Worm (Caenorhabditis elegans) whole organism, L3 larva: ENCODE measurements around the gene C52B9.4.

Source experiments
- ZK546.5 ChIP-seq: sonication (generic microtip); optimal IDR thresholded peaks from 2 replicates; lab custom pipeline; 2017; ENCODE audit warnings: missing biosample characterization, missing genetic modification characterization
- ceh-16 ChIP-seq: sonication (generic microtip); optimal IDR thresholded peaks from 2 replicates; lab custom pipeline; 2017; ENCODE audit warnings: missing biosample characterization, missing genetic modification characterization
- fos-1 ChIP-seq: fragments of 150-350 bp; optimal IDR thresholded peaks from 2 replicates; lab custom pipeline; 2014; ENCODE audit warnings: missing biosample characterization, missing genetic modification characterization
- nhr-23 ChIP-seq: fragments of 150-350 bp; optimal IDR thresholded peaks from 2 replicates; lab custom pipeline; 2014; ENCODE audit warnings: missing biosample characterization, missing genetic modification reagents, missing genetic modification characterization
- nhr-28 ChIP-seq: fragments of 150-350 bp; optimal IDR thresholded peaks from 2 replicates; lab custom pipeline; 2014; ENCODE audit warnings: missing biosample characterization, missing genetic modification characterization
- ztf-11 ChIP-seq: fragments of 150-350 bp; optimal IDR thresholded peaks from 2 replicates; lab custom pipeline; 2014; ENCODE audit warnings: missing biosample characterization, missing genetic modification characterization

- TF ChIP-seq fos-1 (tag; lab: Kevin White, UChicago) (no peak), nhr-28 (no peak), ztf-11 (no peak), ZK546.5 (tag; lab: Kevin White, UChicago) (no peak), ceh-16 (tag; lab: Kevin White, UChicago) (no peak), nhr-23 (tag; lab: Kevin White, UChicago) (no peak)
These were observed 4.9 kb downstream of the C52B9.4 start, which contains the start of gene coel-1 for ce11 chrX:4265283-4265907.
